Fruit fly (Drosophila melanogaster): Measurements from ENCODE around the gene CG4408.

- TF ChIP-seq psq (optimal IDR thresholded peaks at IDR 0.05): no peak
- TF ChIP-seq Myc (optimal IDR thresholded peaks at IDR 0.05): no peak
Observed at dm6 chr3R:23318928-23319327, 44.4 kb downstream of the CG4408 start.
